Fruit fly (Drosophila melanogaster) whole organism, embryonic: ENCODE results near the gene Ir67a.

Experiments used
- Antp ChIP-seq: fragments of 200-800 bp; sonication (Bioruptor generic); optimal IDR thresholded peaks from 3 replicates; lab custom pipeline; 2016; ENCODE audit warnings: missing biosample characterization, missing genetic modification characterization
- BEAF-32 ChIP-seq: fragments of 200-800 bp; sonication (Bioruptor generic); optimal IDR thresholded peaks from 3 replicates; lab custom pipeline; 2017; ENCODE audit warnings: missing biosample characterization, missing genetic modification characterization, mild to moderate bottlenecking, moderate library complexity, missing genetic modification reagents
- CG10274 ChIP-seq: fragments of 200-800 bp; sonication (Bioruptor generic); optimal IDR thresholded peaks from 3 replicates; lab custom pipeline; 2017; ENCODE audit warnings: missing biosample characterization, mild to moderate bottlenecking, missing genetic modification characterization
- CG10321 ChIP-seq: fragments of 200-800 bp; sonication (Bioruptor generic); IDR thresholded peaks from 2 replicates; pipeline ENCODE4 v1.3.6; 2022; ENCODE audit warnings: missing biosample characterization, missing genetic modification characterization
- CG10959 ChIP-seq: fragments of 200-800 bp; sonication (Bioruptor generic); IDR thresholded peaks from 2 replicates; pipeline ENCODE4 v1.3.6; 2022; ENCODE audit warnings: missing biosample characterization, missing genetic modification characterization
- CG12769 ChIP-seq: fragments of 200-800 bp; sonication (Bioruptor generic); optimal IDR thresholded peaks from 2 replicates; lab custom pipeline; 2019; ENCODE audit warnings: missing biosample characterization, mild to moderate bottlenecking, missing genetic modification characterization, moderate library complexity
- CG12942 ChIP-seq: fragments of 200-800 bp; sonication (Bioruptor generic); optimal IDR thresholded peaks from 3 replicates; lab custom pipeline; 2016; ENCODE audit warnings: missing biosample characterization, missing genetic modification characterization
- CG16863 ChIP-seq: fragments of 200-800 bp; sonication (Bioruptor generic); optimal IDR thresholded peaks from 3 replicates; lab custom pipeline; 2016; ENCODE audit warnings: missing biosample characterization, missing genetic modification characterization
- CG17612 ChIP-seq: fragments of 200-800 bp; sonication (Bioruptor generic); IDR thresholded peaks from 2 replicates; pipeline ENCODE4 v1.3.6; 2022; ENCODE audit warnings: missing biosample characterization, missing genetic modification characterization
- CG17802 ChIP-seq: fragments of 200-800 bp; sonication (Bioruptor generic); optimal IDR thresholded peaks from 2 replicates; lab custom pipeline; 2018; ENCODE audit warnings: missing biosample characterization, mild to moderate bottlenecking, missing genetic modification characterization, moderate library complexity
- CG1792 ChIP-seq: fragments of 200-800 bp; sonication (Bioruptor generic); optimal IDR thresholded peaks from 2 replicates; lab custom pipeline; 2016; ENCODE audit warnings: missing biosample characterization, missing genetic modification characterization
- CG1832 ChIP-seq: fragments of 200-800 bp; sonication (Bioruptor generic); optimal IDR thresholded peaks from 2 replicates; lab custom pipeline; 2017; ENCODE audit warnings: missing biosample characterization, mild to moderate bottlenecking, missing genetic modification characterization, inconsistent platforms
- CG18476 ChIP-seq: fragments of 200-800 bp; sonication (Bioruptor generic); optimal IDR thresholded peaks from 2 replicates; lab custom pipeline; 2016; ENCODE audit warnings: missing biosample characterization, mild to moderate bottlenecking, missing genetic modification characterization
- CG18599 ChIP-seq: fragments of 200-800 bp; sonication (Bioruptor generic); optimal IDR thresholded peaks from 3 replicates; lab custom pipeline; 2017; ENCODE audit warnings: missing biosample characterization, missing genetic modification characterization, mild to moderate bottlenecking, moderate library complexity, missing genetic modification reagents
- CG2678 ChIP-seq: fragments of 200-800 bp; sonication (Bioruptor generic); optimal IDR thresholded peaks from 3 replicates; lab custom pipeline; 2019; ENCODE audit warnings: missing biosample characterization, mild to moderate bottlenecking, missing genetic modification characterization, moderate library complexity
- CG30020 ChIP-seq: fragments of 200-800 bp; optimal IDR thresholded peaks from 2 replicates; lab custom pipeline; 2019; ENCODE audit warnings: missing biosample characterization, mild to moderate bottlenecking, missing genetic modification characterization, moderate library complexity
- CG3281 ChIP-seq: fragments of 200-800 bp; sonication (Bioruptor generic); optimal IDR thresholded peaks from 3 replicates; lab custom pipeline; 2017; ENCODE audit warnings: missing biosample characterization, mild to moderate bottlenecking, missing genetic modification characterization
- CG4854 ChIP-seq: fragments of 200-800 bp; sonication (Bioruptor generic); optimal IDR thresholded peaks from 2 replicates; lab custom pipeline; 2016; ENCODE audit warnings: missing biosample characterization, missing genetic modification characterization, inconsistent platforms
- CG5953 ChIP-seq: fragments of 200-800 bp; sonication (Bioruptor generic); IDR thresholded peaks from 2 replicates; pipeline ENCODE4 v1.3.6; 2022; ENCODE audit warnings: missing biosample characterization, missing genetic modification characterization
- CG9437 ChIP-seq: fragments of 200-800 bp; sonication (Bioruptor generic); optimal IDR thresholded peaks from 2 replicates; lab custom pipeline; 2018; ENCODE audit warnings: missing biosample characterization, mild to moderate bottlenecking, missing genetic modification characterization
- D19B ChIP-seq: fragments of 200-800 bp; sonication (Bioruptor generic); optimal IDR thresholded peaks from 2 replicates; lab custom pipeline; 2017; ENCODE audit warnings: missing biosample characterization, mild to moderate bottlenecking, missing genetic modification characterization
- Doc3 ChIP-seq: fragments of 200-800 bp; sonication (Bioruptor generic); IDR thresholded peaks from 3 replicates; pipeline ENCODE4 v1.3.6; 2022; ENCODE audit warnings: missing biosample characterization, missing genetic modification characterization; ENCODE audit not compliant: partially characterized antibody
- H15 ChIP-seq: fragments of 200-800 bp; sonication (Bioruptor generic); IDR thresholded peaks from 3 replicates; pipeline ENCODE4 v1.3.6; 2022; ENCODE audit warnings: missing biosample characterization, missing genetic modification characterization
- HHEX ChIP-seq: fragments of 200-800 bp; sonication (Bioruptor generic); optimal IDR thresholded peaks from 3 replicates; lab custom pipeline; 2017; ENCODE audit warnings: missing biosample characterization, mild to moderate bottlenecking, missing genetic modification characterization, missing genetic modification reagents
- Hr78 ChIP-seq, 2 experiments: fragments of 200-800 bp in 1 of 2; fragments of >200 bp in 1 of 2; sonication (Bioruptor generic) in 1 of 2; optimal IDR thresholded peaks; 2 replicates each; lab custom pipeline; 2017 to 2019; ENCODE audit warnings: missing biosample characterization in 2 of 2, missing genetic modification characterization in 2 of 2, mild to moderate bottlenecking in 1 of 2, moderate library complexity in 1 of 2
- Med ChIP-seq: fragments of 200-800 bp; sonication (Bioruptor generic); peaks from one replicate; lab custom pipeline; 2016; ENCODE audit warnings: missing biosample characterization, missing genetic modification characterization, mild to moderate bottlenecking, inconsistent platforms, moderate library complexity
- Neu2 ChIP-seq: fragments of 200-800 bp; sonication (Bioruptor generic); optimal IDR thresholded peaks from 3 replicates; lab custom pipeline; 2016; ENCODE audit warnings: missing biosample characterization, missing genetic modification characterization, borderline replicate concordance
- Nf-YC ChIP-seq: fragments of 200-800 bp; optimal IDR thresholded peaks from 3 replicates; lab custom pipeline; 2019; ENCODE audit warnings: missing biosample characterization, mild to moderate bottlenecking, missing genetic modification characterization, moderate library complexity
- Oaz ChIP-seq: fragments of 200-800 bp; sonication (Bioruptor generic); IDR thresholded peaks from 2 replicates; pipeline ENCODE4 v1.3.6; 2022; ENCODE audit warnings: missing biosample characterization, missing genetic modification characterization
- ap ChIP-seq: fragments of 200-800 bp; sonication (Bioruptor generic); IDR thresholded peaks from 2 replicates; pipeline ENCODE4 v1.3.6; 2022; ENCODE audit warnings: missing biosample characterization, missing genetic modification characterization
- ci ChIP-seq: fragments of 200-800 bp; sonication (Bioruptor generic); IDR thresholded peaks from 3 replicates; pipeline ENCODE4 v1.3.6; 2022; ENCODE audit warnings: missing biosample characterization, missing genetic modification characterization
- croc ChIP-seq: fragments of 200-800 bp; sonication (Bioruptor generic); conservative IDR thresholded peaks from 3 replicates; pipeline ENCODE4 v1.3.6; 2022; ENCODE audit warnings: missing biosample characterization, missing genetic modification characterization
- dimm ChIP-seq: fragments of 200-800 bp; sonication (Bioruptor generic); IDR thresholded peaks from 2 replicates; pipeline ENCODE4 v1.3.6; 2022; ENCODE audit warnings: missing biosample characterization, missing genetic modification characterization
- dmrt99B ChIP-seq: fragments of 200-800 bp; sonication (Bioruptor generic); optimal IDR thresholded peaks from 2 replicates; lab custom pipeline; 2018; ENCODE audit warnings: missing biosample characterization, mild to moderate bottlenecking, missing genetic modification characterization, moderate library complexity
- en ChIP-seq: fragments of 200-800 bp; sonication (Bioruptor generic); optimal IDR thresholded peaks from 2 replicates; lab custom pipeline; 2016; ENCODE audit warnings: missing biosample characterization, missing genetic modification characterization
- eve ChIP-seq, 2 experiments: fragments of >200 bp; optimal IDR thresholded peaks; 2 replicates each; lab custom pipeline; 2017; ENCODE audit warnings: missing biosample characterization in 2 of 2, missing genetic modification characterization in 2 of 2
- gfzf ChIP-seq: fragments of 200-800 bp; sonication (Bioruptor generic); optimal IDR thresholded peaks from 2 replicates; lab custom pipeline; 2016; ENCODE audit warnings: missing biosample characterization, mild to moderate bottlenecking, missing genetic modification characterization, moderate library complexity
- hbn ChIP-seq: fragments of 200-800 bp; sonication (Bioruptor generic); IDR thresholded peaks from 2 replicates; pipeline ENCODE4 v1.3.6; 2022; ENCODE audit warnings: missing biosample characterization, missing genetic modification characterization; ENCODE audit not compliant: partially characterized antibody
- lilli ChIP-seq: fragments of 200-800 bp; sonication (Bioruptor generic); optimal IDR thresholded peaks from 3 replicates; lab custom pipeline; 2016; ENCODE audit warnings: missing biosample characterization, missing genetic modification characterization
- nom ChIP-seq: fragments of 200-800 bp; sonication (Bioruptor generic); optimal IDR thresholded peaks from 2 replicates; lab custom pipeline; 2017; ENCODE audit warnings: missing biosample characterization, missing genetic modification characterization, mild to moderate bottlenecking, moderate library complexity, missing genetic modification reagents
- oc ChIP-seq: fragments of 200-800 bp; sonication (Bioruptor generic); optimal IDR thresholded peaks from 2 replicates; lab custom pipeline; 2018; ENCODE audit warnings: missing biosample characterization, mild to moderate bottlenecking, missing genetic modification characterization, moderate library complexity
- org-1 ChIP-seq: fragments of 200-800 bp; sonication (Bioruptor generic); optimal IDR thresholded peaks from 2 replicates; lab custom pipeline; 2017; ENCODE audit warnings: missing biosample characterization, missing genetic modification characterization
- sqz ChIP-seq: fragments of 200-800 bp; sonication (Bioruptor generic); optimal IDR thresholded peaks from 3 replicates; lab custom pipeline; 2018; ENCODE audit warnings: missing biosample characterization, mild to moderate bottlenecking, missing genetic modification characterization
- unc-4 ChIP-seq: fragments of 200-800 bp; sonication (Bioruptor generic); IDR thresholded peaks from 2 replicates; pipeline ENCODE4 v1.3.6; 2022; ENCODE audit warnings: missing biosample characterization, missing genetic modification characterization; ENCODE audit not compliant: partially characterized antibody

Gene Ir67a

DNA sequence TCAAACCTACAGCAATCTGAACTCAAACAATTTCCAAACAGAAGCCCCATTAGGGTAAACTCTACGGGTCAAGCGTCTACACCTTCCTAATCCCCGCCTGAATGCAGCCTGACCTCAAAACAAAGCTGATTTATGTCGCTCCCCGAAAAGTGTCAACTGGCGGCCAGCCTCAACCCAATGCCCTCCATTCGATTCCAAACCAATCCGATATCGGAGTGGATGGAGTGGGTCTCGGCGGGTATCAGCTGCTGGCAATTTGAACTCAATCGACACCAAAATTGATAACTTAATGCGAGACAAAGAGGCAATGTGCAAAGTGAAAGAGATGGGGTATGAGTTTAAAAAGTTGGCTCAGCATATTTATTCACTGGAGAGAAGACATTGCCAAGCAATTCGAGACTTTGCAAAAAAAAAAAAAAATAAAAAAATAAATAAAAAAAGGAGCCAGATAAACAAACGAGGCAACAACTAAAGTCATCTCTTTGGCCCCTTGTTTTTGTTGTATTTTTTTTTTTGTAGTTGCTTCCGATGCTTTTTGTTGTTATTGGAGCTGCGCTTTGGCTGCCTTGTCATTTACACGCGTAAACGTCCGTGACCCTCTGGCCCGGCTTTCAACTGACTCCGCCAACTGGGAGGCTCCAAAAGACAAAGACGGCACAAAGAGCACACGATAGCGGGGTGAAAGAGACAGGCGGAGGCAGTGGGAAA, 7.2 kb upstream of the Ir67a start:
- TF ChIP-seq Oaz: no peak
- no peak for TF ChIP-seq D19B (GFP tag; lab: Kevin White, UChicago)
- no peak for TF ChIP-seq dimm (GFP tag; lab: Robert Waterston, UW)
- TF ChIP-seq CG17802 (tag; lab: Kevin White, UChicago): no peak
- no peak for TF ChIP-seq CG3281
- TF ChIP-seq CG10274: no peak
- TF ChIP-seq CG4854 (GFP tag; lab: Kevin White, UChicago): no peak
- TF ChIP-seq hbn (GFP tag; lab: Robert Waterston, UW): no peak
- TF ChIP-seq CG12769: peak; percentile 19
- no peak for TF ChIP-seq en (GFP tag; lab: Kevin White, UChicago)
- no peak for TF ChIP-seq CG9437 (GFP tag; lab: Kevin White, UChicago)
- TF ChIP-seq CG5953 (GFP tag; lab: Robert Waterston, UW): no peak
- no peak for TF ChIP-seq unc-4 (GFP tag; lab: Robert Waterston, UW)
- no peak for TF ChIP-seq eve (GFP tag; optimal IDR thresholded peaks at IDR 0.05; lab: Kevin White, UChicago)
- no peak for TF ChIP-seq CG18599 (GFP tag; lab: Kevin White, UChicago)
- TF ChIP-seq Antp (GFP tag; lab: Kevin White, UChicago): no peak
- no peak for TF ChIP-seq CG18476 (GFP tag; lab: Kevin White, UChicago)
- TF ChIP-seq lilli: no peak
- TF ChIP-seq oc: peak; percentile 71
- no peak for TF ChIP-seq CG30020
- no peak for TF ChIP-seq croc
- no peak for TF ChIP-seq Doc3 (GFP tag; lab: Robert Waterston, UW)
- TF ChIP-seq CG1832 (GFP tag; lab: Kevin White, UChicago): peak; percentile 27
- no peak for TF ChIP-seq Neu2 (GFP tag; lab: Kevin White, UChicago)
- TF ChIP-seq dmrt99B: no peak
- 0 out of 2 replicates have a peak, but pooled peaks have one; percentile 46 for TF ChIP-seq CG10321
- no peak for TF ChIP-seq ap (GFP tag; lab: Robert Waterston, UW)
- TF ChIP-seq BEAF-32 (GFP tag; lab: Kevin White, UChicago): no peak
- peak; percentile 40 for TF ChIP-seq sqz (GFP tag; lab: Kevin White, UChicago)
- TF ChIP-seq CG12942 (GFP tag; lab: Kevin White, UChicago): no peak
- peak in 1 of 2 experiments; percentile 72 for TF ChIP-seq Hr78 (GFP tag; optimal IDR thresholded peaks at IDR 0.05; lab: Kevin White, UChicago)
- no peak for TF ChIP-seq gfzf (GFP tag; lab: Kevin White, UChicago)
- TF ChIP-seq org-1 (GFP tag; lab: Kevin White, UChicago): no peak
- no peak for TF ChIP-seq HHEX (GFP tag; lab: Kevin White, UChicago)
- TF ChIP-seq CG17612 (GFP tag; lab: Robert Waterston, UW): no peak
- TF ChIP-seq ci: no peak
- no peak for TF ChIP-seq CG16863
- TF ChIP-seq Med (GFP tag; lab: Kevin White, UChicago): peak; percentile 32
- no peak for TF ChIP-seq CG10959 (GFP tag; lab: Robert Waterston, UW)
- peak; percentile 23 for TF ChIP-seq Nf-YC (tag; lab: Kevin White, UChicago)
- TF ChIP-seq H15: no peak
- peak; percentile 86 for TF ChIP-seq nom (GFP tag; lab: Kevin White, UChicago)
- no peak for TF ChIP-seq CG2678
- TF ChIP-seq CG1792 (GFP tag; lab: Kevin White, UChicago): no peak
